Worm (Caenorhabditis elegans) whole organism, late embryonic: ENCODE data around the gene elc-2.
A peak's percentile ranks its signal among the peaks of the same experiment; 100 is the strongest.

ENCODE experiments used
- F13H6.1 ChIP-seq: sonication (generic microtip); optimal IDR thresholded peaks from 2 replicates; lab custom pipeline; 2016; ENCODE audit warnings: missing genetic modification characterization, missing compliant biosample characterization
- K09A11.1 ChIP-seq: sonication (generic microtip); optimal IDR thresholded peaks from 2 replicates; lab custom pipeline; 2017; ENCODE audit warnings: antibody characterized with exemption, mild to moderate bottlenecking, missing genetic modification characterization, missing compliant biosample characterization; ENCODE audit not compliant: insufficient read depth
- ceh-14 ChIP-seq: sonication (generic microtip); optimal IDR thresholded peaks from 2 replicates; lab custom pipeline; 2016; ENCODE audit warnings: missing genotype, missing genetic modification characterization, missing compliant biosample characterization
- ceh-18 ChIP-seq: sonication (generic microtip); optimal IDR thresholded peaks from 2 replicates; lab custom pipeline; 2016; ENCODE audit warnings: missing genetic modification characterization, missing compliant biosample characterization
- ceh-19 ChIP-seq: fragments of 200-800 bp; sonication (Bioruptor generic); optimal IDR thresholded peaks from 2 replicates; lab custom pipeline; 2018; ENCODE audit warnings: mild to moderate bottlenecking, missing genetic modification characterization, missing compliant biosample characterization
- ceh-2 ChIP-seq: sonication (generic microtip); optimal IDR thresholded peaks from 2 replicates; lab custom pipeline; 2016; ENCODE audit warnings: missing genotype, missing genetic modification characterization, missing compliant biosample characterization
- ceh-34 ChIP-seq: sonication (generic microtip); optimal IDR thresholded peaks from 2 replicates; lab custom pipeline; 2016; ENCODE audit warnings: mild to moderate bottlenecking, missing genetic modification characterization, missing compliant biosample characterization
- ceh-6 ChIP-seq: fragments of 200-800 bp; sonication (Bioruptor generic); optimal IDR thresholded peaks from 2 replicates; lab custom pipeline; 2018; ENCODE audit warnings: mild to moderate bottlenecking, missing genetic modification characterization, missing compliant biosample characterization
- ceh-9 ChIP-seq: sonication (generic microtip); optimal IDR thresholded peaks from 2 replicates; lab custom pipeline; 2016; ENCODE audit warnings: mild to moderate bottlenecking, missing genetic modification characterization, inconsistent platforms, missing compliant biosample characterization
- dve-1 ChIP-seq: sonication (generic microtip); optimal IDR thresholded peaks from 2 replicates; lab custom pipeline; 2017; ENCODE audit warnings: antibody characterized with exemption, mild to moderate bottlenecking, missing genetic modification characterization, missing compliant biosample characterization
- elt-2 ChIP-seq: sonication (generic microtip); optimal IDR thresholded peaks from 2 replicates; lab custom pipeline; 2016; ENCODE audit warnings: missing genetic modification reagents, missing genetic modification characterization, missing compliant biosample characterization
- elt-4 ChIP-seq: sonication (generic microtip); optimal IDR thresholded peaks from 2 replicates; lab custom pipeline; 2016; ENCODE audit warnings: missing genetic modification characterization, missing compliant biosample characterization
- fax-1 ChIP-seq: sonication (generic microtip); optimal IDR thresholded peaks from 2 replicates; lab custom pipeline; 2016; ENCODE audit warnings: missing genotype, missing genetic modification characterization, missing compliant biosample characterization
- fkh-10 ChIP-seq: fragments of 150-350 bp; optimal IDR thresholded peaks from 2 replicates; lab custom pipeline; 2014; ENCODE audit warnings: missing biosample characterization, missing genetic modification reagents, missing genetic modification characterization
- gmeb-2 ChIP-seq: sonication (generic microtip); optimal IDR thresholded peaks from 2 replicates; lab custom pipeline; 2016; ENCODE audit warnings: missing genetic modification characterization, inconsistent platforms, missing compliant biosample characterization
- hlh-13 ChIP-seq: fragments of 200-800 bp; sonication (Bioruptor generic); optimal IDR thresholded peaks from 2 replicates; lab custom pipeline; 2018; ENCODE audit warnings: mild to moderate bottlenecking, missing genetic modification characterization, missing compliant biosample characterization
- hlh-15 ChIP-seq: sonication (generic microtip); optimal IDR thresholded peaks from 2 replicates; lab custom pipeline; 2016; ENCODE audit warnings: missing genetic modification characterization, missing compliant biosample characterization
- hlh-30 ChIP-seq: sonication (generic microtip); optimal IDR thresholded peaks from 2 replicates; lab custom pipeline; 2017; ENCODE audit warnings: antibody characterized with exemption, missing genetic modification characterization, missing compliant biosample characterization; ENCODE audit not compliant: insufficient read depth
- hlh-8 ChIP-seq: sonication (generic microtip); optimal IDR thresholded peaks from 2 replicates; lab custom pipeline; 2016; ENCODE audit warnings: missing genotype, missing genetic modification characterization, missing compliant biosample characterization
- mec-3 ChIP-seq: sonication (generic microtip); optimal IDR thresholded peaks from 2 replicates; lab custom pipeline; 2016; ENCODE audit warnings: borderline replicate concordance, missing genetic modification characterization, missing compliant biosample characterization
- nhr-232 ChIP-seq: sonication (generic microtip); optimal IDR thresholded peaks from 2 replicates; lab custom pipeline; 2016; ENCODE audit warnings: missing genetic modification characterization, missing compliant biosample characterization
- odd-2 ChIP-seq: sonication (generic microtip); optimal IDR thresholded peaks from 2 replicates; lab custom pipeline; 2017; ENCODE audit warnings: antibody characterized with exemption, mild to moderate bottlenecking, missing genetic modification characterization, missing compliant biosample characterization
- pag-3 ChIP-seq: sonication (generic microtip); optimal IDR thresholded peaks from 2 replicates; lab custom pipeline; 2016; ENCODE audit warnings: missing compliant biosample characterization, missing genetic modification characterization, borderline replicate concordance
- pha-2 ChIP-seq: sonication (generic microtip); optimal IDR thresholded peaks from 2 replicates; lab custom pipeline; 2017; ENCODE audit warnings: mild to moderate bottlenecking, missing genetic modification characterization, missing compliant biosample characterization
- pqm-1 ChIP-seq: sonication (generic microtip); optimal IDR thresholded peaks from 2 replicates; lab custom pipeline; 2016; ENCODE audit warnings: missing genetic modification characterization, missing compliant biosample characterization
- rnt-1 ChIP-seq: sonication (generic microtip); optimal IDR thresholded peaks from 2 replicates; lab custom pipeline; 2016; ENCODE audit warnings: missing genetic modification characterization, missing compliant biosample characterization
- sdc-2 ChIP-seq: sonication (generic microtip); optimal IDR thresholded peaks from 2 replicates; lab custom pipeline; 2016; ENCODE audit warnings: missing genotype, missing genetic modification characterization, missing compliant biosample characterization
- sox-2 ChIP-seq: fragments of 200-800 bp; sonication (Bioruptor generic); IDR thresholded peaks from 2 replicates; pipeline ENCODE4 v1.3.6; 2022; ENCODE audit warnings: missing genetic modification reagents, missing genetic modification characterization, missing compliant biosample characterization
- syd-9 ChIP-seq: sonication (generic microtip); optimal IDR thresholded peaks from 2 replicates; lab custom pipeline; 2016; ENCODE audit warnings: mild to moderate bottlenecking, missing genetic modification characterization, moderate library complexity, missing compliant biosample characterization
- tbx-2 ChIP-seq: sonication (generic microtip); optimal IDR thresholded peaks from 2 replicates; lab custom pipeline; 2016; ENCODE audit warnings: missing genetic modification characterization, missing compliant biosample characterization
- tbx-7 ChIP-seq: sonication (generic microtip); optimal IDR thresholded peaks from 2 replicates; lab custom pipeline; 2016; ENCODE audit warnings: missing genotype, missing genetic modification characterization, missing compliant biosample characterization
- ttx-3 ChIP-seq: sonication (generic microtip); optimal IDR thresholded peaks from 2 replicates; lab custom pipeline; 2016; ENCODE audit warnings: missing genetic modification reagents, missing genetic modification characterization, missing compliant biosample characterization
- unc-42 ChIP-seq: sonication (generic microtip); optimal IDR thresholded peaks from 2 replicates; lab custom pipeline; 2016; ENCODE audit warnings: missing genotype, missing genetic modification characterization, missing compliant biosample characterization
- unc-86 ChIP-seq: sonication (generic microtip); optimal IDR thresholded peaks from 2 replicates; lab custom pipeline; 2016; ENCODE audit warnings: missing genetic modification characterization, missing compliant biosample characterization

The elc-2 gene

ce11 chrX:1811436-1811835 lies 33.5 kb upstream of the elc-2 start, which contains the start of gene C14E2.3:
Gene C14E2.3 (minus strand): TSS chrX:1811536.
- TF ChIP-seq unc-42, result no peak
- no peak for TF ChIP-seq pha-2 (tag; lab: Kevin White, UChicago)
- no peak for TF ChIP-seq hlh-13
- TF ChIP-seq pag-3, result no peak
- no peak for TF ChIP-seq fkh-10 (GFP tag; lab: Kevin White, UChicago)
- TF ChIP-seq elt-2 (tag; lab: Kevin White, UChicago), result no peak
- TF ChIP-seq ceh-14 (tag; lab: Kevin White, UChicago), result no peak
- no peak for TF ChIP-seq ceh-18 (tag; lab: Kevin White, UChicago)
- no peak for TF ChIP-seq mec-3 (tag; lab: Kevin White, UChicago)
- no peak for TF ChIP-seq gmeb-2
- no peak for TF ChIP-seq ceh-6 (GFP tag; lab: Kevin White, UChicago)
- no peak for TF ChIP-seq ceh-9 (tag; lab: Kevin White, UChicago)
- TF ChIP-seq, all 69 proteins: peak for 0

ce11 chrX:1800980-1801506 lies 23.2 kb upstream of the elc-2 start, which contains the start of gene C14E2.11:
Gene C14E2.11 (plus strand): TSS chrX:1801456.
- TF ChIP-seq syd-9 (tag; lab: Kevin White, UChicago), result no peak
- TF ChIP-seq sdc-2 (tag; lab: Kevin White, UChicago), result peak; percentile 23

DNA sequence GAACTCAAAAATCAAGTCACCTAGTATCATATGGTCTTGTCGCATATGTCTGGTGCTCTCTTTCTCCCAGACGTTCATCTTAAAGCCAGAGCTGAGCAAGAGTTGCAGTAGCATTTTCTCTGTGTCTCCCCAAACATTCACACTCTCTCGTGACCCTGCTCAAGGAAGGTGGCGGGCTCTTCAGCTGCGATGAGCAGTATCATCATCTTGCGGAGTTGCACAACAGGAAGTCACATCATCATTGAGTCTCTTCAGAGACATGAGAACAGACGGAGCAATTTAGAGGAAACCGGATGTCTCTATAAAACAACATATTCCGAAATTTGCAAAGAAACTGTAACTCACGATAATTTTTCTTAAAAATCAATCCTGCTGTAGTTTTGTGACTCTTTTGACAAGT lies 20.7 kb upstream of the elc-2 start:
- TF ChIP-seq ceh-9 (tag; lab: Kevin White, UChicago), result no peak
- no peak for TF ChIP-seq ceh-19 (GFP tag; lab: Kevin White, UChicago)
- no peak for TF ChIP-seq elt-4 (tag; lab: Kevin White, UChicago)
- no peak for TF ChIP-seq F13H6.1 (tag; lab: Kevin White, UChicago)
- no peak for TF ChIP-seq ceh-34 (tag; lab: Kevin White, UChicago)
- no peak for TF ChIP-seq pqm-1 (tag; lab: Kevin White, UChicago)
- TF ChIP-seq hlh-15 (tag; lab: Kevin White, UChicago), result no peak

ce11 chrX:1796067-1796466 lies 18.2 kb upstream of the elc-2 start:
- TF ChIP-seq ceh-2 (tag; lab: Kevin White, UChicago) (no peak), elt-4 (tag; lab: Kevin White, UChicago) (no peak), pqm-1 (tag; lab: Kevin White, UChicago) (no peak), tbx-2 (no peak), ttx-3 (no peak), odd-2 (tag; lab: Kevin White, UChicago) (no peak), tbx-7 (tag; lab: Kevin White, UChicago) (no peak), sdc-2 (tag; lab: Kevin White, UChicago) (no peak), hlh-30 (tag; lab: Kevin White, UChicago) (no peak), fax-1 (no peak), fkh-10 (GFP tag; lab: Kevin White, UChicago) (no peak), dve-1 (tag; lab: Kevin White, UChicago) (no peak), sox-2 (GFP tag; lab: Robert Waterston, UW) (no peak)

- no peak for TF ChIP-seq elt-4 (tag; lab: Kevin White, UChicago)
Observed at ce11 chrX:1791095-1791494, 13.2 kb upstream of the elc-2 start.

- TF ChIP-seq hlh-8 (no peak), rnt-1 (tag; lab: Kevin White, UChicago) (no peak), pag-3 (no peak), unc-86 (tag; lab: Kevin White, UChicago) (no peak), hlh-13 (no peak), nhr-232 (no peak), elt-2 (tag; lab: Kevin White, UChicago) (no peak), tbx-2 (no peak), K09A11.1 (tag; lab: Kevin White, UChicago) (no peak)
Observed at ce11 chrX:1786607-1787006, 8.7 kb upstream of the elc-2 start, which contains the start of gene arg-1. Gene arg-1 (plus strand): TSS chrX:1786907.
